Fruit fly (Drosophila melanogaster) S2 (cell line): Measurements from ENCODE around the gene Taf8.

Experiments
- CG8478 ChIP-seq: fragments of >200 bp; optimal IDR thresholded peaks from 2 replicates; lab custom pipeline; 2018
- CTCF ChIP-seq, 2 experiments: fragments of >200 bp; optimal IDR thresholded peaks; 2 replicates each; lab custom pipeline; 2018

Gene Taf8

DNA sequence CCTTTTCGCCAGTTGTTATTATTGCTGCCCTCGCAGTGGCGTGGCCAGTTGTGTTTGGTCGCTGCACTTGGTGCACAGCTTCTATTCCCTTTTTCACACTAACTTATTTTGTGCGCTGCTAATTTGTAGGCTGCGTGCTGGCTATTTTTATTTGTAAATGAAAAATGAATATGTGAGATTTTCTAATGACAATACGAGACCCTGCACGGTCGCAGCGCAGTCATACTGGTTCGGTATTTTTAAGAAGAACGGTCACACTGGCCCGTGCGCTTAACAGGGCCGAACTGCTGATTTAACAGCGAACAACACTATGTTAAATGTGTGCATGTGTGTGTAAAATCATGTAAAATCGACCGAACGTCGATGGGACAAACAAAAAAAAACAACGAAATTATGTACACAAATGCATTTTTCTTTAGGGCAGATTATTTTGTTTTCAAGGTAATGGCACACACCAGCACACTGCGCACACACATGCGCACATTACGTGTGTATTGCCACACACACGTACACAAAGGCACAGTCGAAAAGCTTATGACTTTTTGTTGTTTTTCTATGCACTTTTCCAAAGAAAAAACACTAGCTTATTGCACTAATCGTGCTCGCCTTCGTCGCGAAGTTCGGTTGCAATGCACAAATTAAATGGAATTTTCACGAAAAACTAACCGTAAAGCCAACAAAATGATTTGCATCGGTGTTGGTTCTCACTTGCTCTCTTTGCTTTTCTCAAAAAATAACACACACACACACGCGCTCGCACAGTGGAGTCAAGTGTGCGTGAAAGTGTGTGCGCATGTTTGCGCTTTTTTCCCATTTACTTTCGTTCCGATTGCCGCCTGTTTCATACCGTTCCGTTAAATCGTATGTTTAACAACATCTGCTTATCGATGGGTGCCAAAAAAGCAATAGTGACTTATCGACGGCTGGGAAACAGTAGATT is 35.4 kb downstream of the Taf8 start, which contains the start of gene ari-1:
Gene ari-1 (minus strand): TSS at position 875 of the 940 bp plus-strand sequence.
- TF ChIP-seq CTCF (optimal IDR thresholded peaks at IDR 0.05; lab: Kevin White, UChicago) (no peak), CG8478 (lab: Kevin White, UChicago) (no peak)

DNA sequence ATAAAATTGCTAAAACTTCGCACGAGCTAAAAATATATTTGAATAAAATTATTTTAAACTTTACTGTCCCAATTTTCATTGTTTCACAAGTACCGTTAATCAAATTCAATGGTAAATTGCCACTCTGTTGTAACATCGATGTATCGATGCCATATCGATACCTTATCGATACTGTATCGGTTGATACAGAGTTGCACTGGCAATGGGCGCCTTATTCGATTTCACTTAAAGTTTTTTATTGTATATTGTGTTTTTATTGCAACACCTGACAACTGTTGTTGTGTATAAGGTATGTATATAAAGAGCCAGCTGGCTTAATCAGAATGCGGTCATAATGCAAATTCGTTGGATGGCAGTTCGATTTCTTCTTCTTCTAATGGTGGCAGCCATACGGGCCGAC is 36.5 kb downstream of the Taf8 start, which contains the start of gene CG43229:
Gene CG43229 (plus strand): TSS at position 246 of the 400 bp plus-strand sequence.
- no peak for TF ChIP-seq CG8478 (lab: Kevin White, UChicago)
- TF ChIP-seq CTCF (optimal IDR thresholded peaks at IDR 0.05; lab: Kevin White, UChicago) = no peak

DNA sequence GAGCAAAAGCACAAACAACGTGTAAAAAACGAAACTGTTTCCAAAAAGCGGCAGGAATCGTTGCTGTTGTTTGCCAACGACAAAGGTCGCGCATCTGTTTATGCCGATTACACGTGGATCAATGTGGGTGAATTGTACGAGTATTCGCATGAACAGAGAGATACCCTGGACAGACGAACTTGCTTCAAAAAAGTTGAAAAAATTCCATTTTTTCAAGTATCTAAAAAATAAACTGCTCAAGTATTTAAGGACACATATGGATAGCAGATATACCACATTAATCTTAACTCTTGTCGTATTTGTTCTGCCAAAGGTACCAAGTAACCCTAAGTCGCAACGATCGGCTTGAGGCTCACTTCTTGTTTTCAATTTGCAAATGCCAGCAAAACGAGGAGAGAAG is 38.2 kb downstream of the Taf8 start:
- TF ChIP-seq CG8478 (lab: Kevin White, UChicago) = no peak
- no peak for TF ChIP-seq CTCF (optimal IDR thresholded peaks at IDR 0.05; lab: Kevin White, UChicago)

DNA sequence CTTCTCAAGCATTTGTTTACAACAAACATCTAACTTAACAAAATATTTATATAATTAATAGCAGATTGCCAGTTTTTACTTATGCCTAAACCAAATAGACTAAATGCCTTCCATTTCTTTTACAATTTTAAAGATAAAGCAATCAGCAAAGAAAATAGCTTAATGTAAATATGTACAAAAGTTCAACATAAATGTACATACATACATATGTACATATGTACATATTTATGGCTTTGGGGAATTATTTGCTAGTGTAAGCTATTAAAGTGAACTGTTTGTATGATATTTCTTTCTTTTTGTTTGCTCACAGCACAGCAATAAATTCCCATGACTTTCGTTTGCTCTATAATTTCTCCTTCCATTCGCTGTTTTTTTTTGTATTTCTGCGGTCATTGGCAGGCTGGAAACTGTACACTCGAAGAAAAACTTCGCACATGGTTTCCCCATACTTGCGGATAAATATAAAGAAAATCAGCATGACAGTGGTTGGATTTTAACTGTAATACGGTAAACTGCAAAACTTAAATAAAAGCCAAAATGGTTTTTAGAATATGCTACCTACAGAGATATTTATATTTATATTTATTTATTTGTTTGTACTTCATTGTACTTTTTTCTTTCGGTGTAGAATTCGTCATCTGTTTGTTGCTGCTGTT is 39.3 kb downstream of the Taf8 start:
- TF ChIP-seq CG8478 (lab: Kevin White, UChicago) (no peak), CTCF (optimal IDR thresholded peaks at IDR 0.05; lab: Kevin White, UChicago) (no peak)

DNA sequence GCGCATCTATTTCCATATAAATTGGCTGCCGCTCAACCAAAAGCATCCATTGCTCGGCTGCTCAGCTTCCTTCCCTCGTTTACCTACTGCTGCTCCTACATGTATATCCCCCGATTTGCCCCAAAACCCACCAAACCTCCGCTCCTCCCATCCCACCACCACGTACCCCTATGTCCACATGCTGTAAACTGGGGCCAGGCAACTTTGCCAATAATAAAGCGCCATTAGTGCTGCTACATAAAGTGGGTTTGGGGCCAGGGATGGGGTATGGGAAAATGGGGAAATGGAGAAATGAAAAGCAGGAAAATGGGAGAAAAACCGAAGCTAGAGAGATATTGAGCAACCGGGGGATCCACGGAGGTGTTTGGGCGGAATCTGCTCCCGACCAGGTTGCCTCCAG is 47.5 kb downstream of the Taf8 start:
- TF ChIP-seq CG8478 (lab: Kevin White, UChicago) = no peak

DNA sequence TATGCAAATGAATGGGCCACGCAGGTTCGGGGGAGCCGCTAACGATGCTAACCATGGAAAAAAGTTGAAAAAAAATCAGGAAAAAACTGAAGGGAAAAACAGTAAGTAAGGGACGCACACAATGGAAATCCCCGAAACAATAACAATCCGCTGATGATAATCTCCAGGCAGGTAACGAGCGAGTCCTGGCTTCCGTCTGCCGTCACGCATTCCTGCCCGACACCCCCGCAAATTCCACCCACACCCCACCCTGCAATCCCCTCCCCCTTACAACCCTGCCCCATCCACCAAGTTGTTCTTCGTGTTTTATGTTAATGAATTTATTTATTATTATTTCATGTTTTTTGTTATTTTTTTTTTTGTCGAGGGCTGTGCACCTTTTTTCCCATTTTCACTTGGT is 49.6 kb downstream of the Taf8 start:
- no peak for TF ChIP-seq CG8478 (lab: Kevin White, UChicago)
- no peak for TF ChIP-seq CTCF (optimal IDR thresholded peaks at IDR 0.05; lab: Kevin White, UChicago)

DNA sequence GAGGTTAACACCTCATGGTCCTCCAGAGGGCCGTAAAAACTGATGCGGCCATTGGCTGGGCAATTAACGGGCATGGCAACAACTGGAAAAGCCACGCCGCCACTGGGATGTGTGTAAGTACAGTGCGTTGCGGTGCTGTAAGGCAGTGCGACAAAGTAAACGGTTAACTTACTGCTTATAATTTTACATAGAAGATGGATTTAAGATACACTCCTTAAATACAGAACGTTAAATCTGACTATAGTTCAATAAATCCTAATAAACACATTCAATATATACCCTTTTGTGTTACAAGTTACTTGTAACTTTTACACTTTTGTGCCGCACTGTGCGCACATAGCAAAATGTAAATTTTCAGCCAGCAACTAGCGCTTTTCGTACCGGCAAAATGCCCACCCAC is 51.2 kb downstream of the Taf8 start:
- TF ChIP-seq CTCF (optimal IDR thresholded peaks at IDR 0.05; lab: Kevin White, UChicago) (no peak), CG8478 (lab: Kevin White, UChicago) (no peak)
